Worm (Caenorhabditis elegans) whole organism, midembryonic: ENCODE data around the gene hlh-19.

Experiments
- T22C8.4 ChIP-seq: fragments of 200-800 bp; sonication (Bioruptor generic); IDR thresholded peaks from 2 replicates; pipeline ENCODE4 v1.3.6; 2022; ENCODE audit warnings: missing genetic modification characterization, missing compliant biosample characterization
- cog-1 ChIP-seq: sonication (generic microtip); optimal IDR thresholded peaks from 2 replicates; lab custom pipeline; 2016; ENCODE audit warnings: missing genetic modification characterization, missing compliant biosample characterization
- flt-1 ChIP-seq: fragments of 200-800 bp; sonication (Bioruptor generic); IDR thresholded peaks from 2 replicates; pipeline ENCODE4 v1.3.6; 2022; ENCODE audit warnings: missing genetic modification characterization, missing compliant biosample characterization
- klf-2 ChIP-seq: fragments of 200-800 bp; sonication (Bioruptor generic); conservative IDR thresholded peaks from 2 replicates; pipeline ENCODE4 v1.3.6; 2022; ENCODE audit warnings: missing genetic modification reagents, missing genetic modification characterization, missing compliant biosample characterization
- med-1 ChIP-seq: sonication (generic microtip); optimal IDR thresholded peaks from 2 replicates; lab custom pipeline; 2017; ENCODE audit warnings: missing genetic modification characterization, mild to moderate bottlenecking, missing compliant biosample characterization, antibody characterized with exemption, missing genetic modification reagents; ENCODE audit not compliant: insufficient read depth
- ref-1 ChIP-seq: fragments of 200-800 bp; sonication (Bioruptor generic); conservative IDR thresholded peaks from 2 replicates; pipeline ENCODE4 v1.3.6; 2022; ENCODE audit warnings: missing genetic modification reagents, missing genetic modification characterization, missing compliant biosample characterization
- tab-1 ChIP-seq: fragments of 200-800 bp; sonication (Bioruptor generic); IDR thresholded peaks from 2 replicates; pipeline ENCODE4 v1.3.6; 2022; ENCODE audit warnings: missing genetic modification characterization, missing compliant biosample characterization
- ztf-23 ChIP-seq: fragments of 200-800 bp; sonication (Bioruptor generic); IDR thresholded peaks from 2 replicates; pipeline ENCODE4 v1.3.6; 2022; ENCODE audit warnings: missing genetic modification reagents, missing genetic modification characterization, missing compliant biosample characterization
- ztf-29 ChIP-seq: fragments of 200-800 bp; sonication (Bioruptor generic); IDR thresholded peaks from 2 replicates; pipeline ENCODE4 v1.3.6; 2022; ENCODE audit warnings: missing genetic modification reagents, missing genetic modification characterization, missing compliant biosample characterization

Gene hlh-19

DNA sequence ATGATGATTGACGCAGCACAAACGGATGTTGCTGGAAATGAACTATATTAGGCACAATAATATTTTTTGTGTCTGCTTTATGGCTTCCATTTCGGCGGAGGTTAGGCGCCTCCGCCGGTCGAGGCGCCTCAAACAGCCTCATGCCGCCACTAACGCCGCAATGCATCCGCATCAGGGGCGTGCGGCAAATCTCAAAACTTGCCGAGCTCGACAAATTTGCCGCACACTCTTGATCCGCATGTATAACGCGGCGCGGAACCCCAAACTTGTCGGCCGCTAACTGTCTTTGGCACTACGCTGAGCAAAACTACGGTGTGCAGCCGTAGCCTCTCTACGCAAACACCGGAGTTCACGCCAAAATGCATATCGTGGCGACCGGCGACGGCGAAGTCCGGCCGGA lies 24.7 kb upstream of the hlh-19 start:
- TF ChIP-seq klf-2 (GFP tag; lab: Robert Waterston, UW) (no peak), tab-1 (GFP tag; lab: Robert Waterston, UW) (no peak), med-1 (GFP tag; lab: Kevin White, UChicago) (no peak), ztf-29 (GFP tag; lab: Robert Waterston, UW) (no peak), ref-1 (GFP tag; lab: Robert Waterston, UW) (no peak), cog-1 (tag; lab: Kevin White, UChicago) (no peak), T22C8.4 (no peak), flt-1 (GFP tag; lab: Robert Waterston, UW) (no peak), ztf-23 (GFP tag; lab: Robert Waterston, UW) (no peak)

DNA sequence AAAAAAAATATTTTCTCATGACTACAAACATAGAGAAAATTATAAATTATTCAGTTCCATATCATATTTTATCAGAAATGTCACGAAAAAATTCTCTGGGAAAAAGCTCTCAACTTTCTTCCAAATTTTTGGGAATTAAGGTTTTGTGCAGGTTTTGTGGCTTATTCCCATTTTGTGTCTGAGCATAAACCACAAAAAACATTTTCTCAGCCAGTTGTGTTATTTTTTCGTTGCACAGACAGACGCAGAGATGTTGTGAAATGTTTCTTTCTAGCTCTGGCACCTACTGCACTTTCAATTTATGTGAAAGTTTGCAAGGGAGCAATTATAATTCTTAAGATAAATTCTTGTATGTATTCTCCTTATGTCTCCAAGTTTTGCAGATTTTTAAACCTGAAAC lies 18.0 kb upstream of the hlh-19 start:
- TF ChIP-seq T22C8.4 (no peak), ref-1 (GFP tag; lab: Robert Waterston, UW) (no peak), ztf-29 (GFP tag; lab: Robert Waterston, UW) (no peak), cog-1 (tag; lab: Kevin White, UChicago) (no peak), klf-2 (GFP tag; lab: Robert Waterston, UW) (no peak), flt-1 (GFP tag; lab: Robert Waterston, UW) (no peak), tab-1 (GFP tag; lab: Robert Waterston, UW) (no peak), ztf-23 (GFP tag; lab: Robert Waterston, UW) (no peak), med-1 (GFP tag; lab: Kevin White, UChicago) (no peak)

DNA sequence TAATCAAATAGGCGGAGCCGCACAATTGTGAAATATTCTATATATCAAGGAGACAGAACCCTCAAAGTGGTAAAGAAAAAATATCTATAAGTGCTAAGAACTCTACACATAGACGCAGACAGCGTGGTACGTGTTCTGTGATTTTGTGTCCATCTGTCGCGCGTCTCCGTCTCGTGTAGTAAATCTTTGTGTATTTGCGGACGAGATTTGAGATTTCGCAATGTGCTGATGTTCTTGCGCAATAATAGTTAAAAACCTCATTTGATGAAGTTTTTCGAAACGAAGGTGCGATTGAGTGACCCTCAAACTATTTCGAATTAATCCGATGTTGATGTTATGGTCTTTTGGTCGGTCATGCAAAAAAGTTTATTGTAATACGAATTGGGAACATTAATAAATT lies 16.2 kb upstream of the hlh-19 start:
- TF ChIP-seq T22C8.4: no peak
- TF ChIP-seq tab-1 (GFP tag; lab: Robert Waterston, UW): no peak
- TF ChIP-seq klf-2 (GFP tag; lab: Robert Waterston, UW): no peak
- TF ChIP-seq flt-1 (GFP tag; lab: Robert Waterston, UW): no peak
- TF ChIP-seq cog-1 (tag; lab: Kevin White, UChicago): no peak
- TF ChIP-seq med-1 (GFP tag; lab: Kevin White, UChicago): no peak
- TF ChIP-seq ztf-29 (GFP tag; lab: Robert Waterston, UW): no peak
- no peak for TF ChIP-seq ztf-23 (GFP tag; lab: Robert Waterston, UW)
- no peak for TF ChIP-seq ref-1 (GFP tag; lab: Robert Waterston, UW)

DNA sequence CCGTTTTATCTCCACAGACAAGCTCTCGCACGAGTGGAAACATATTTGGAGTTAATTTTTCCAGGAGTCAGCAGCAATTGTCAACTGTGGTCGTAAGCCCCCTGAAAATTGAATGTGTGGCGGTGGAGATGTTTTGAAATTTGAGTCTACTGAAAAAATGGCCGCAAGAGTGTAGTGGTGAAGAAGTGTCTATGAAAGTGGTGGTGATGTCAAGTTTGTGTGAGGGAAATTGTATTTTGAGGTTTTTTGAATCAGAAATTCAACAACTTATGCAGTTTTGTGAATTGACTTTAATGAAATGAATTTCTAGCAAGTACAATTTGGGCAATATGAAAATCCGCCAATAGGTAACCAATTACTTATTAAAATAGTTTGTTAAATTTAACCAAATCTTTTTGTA lies 15.5 kb upstream of the hlh-19 start, which contains the start of gene mrp-2:
TSS of gene mrp-2 (minus strand) at position 101 of the 400 bp plus-strand sequence.
- TF ChIP-seq tab-1 (GFP tag; lab: Robert Waterston, UW): no peak
- no peak for TF ChIP-seq ztf-23 (GFP tag; lab: Robert Waterston, UW)
- TF ChIP-seq ref-1 (GFP tag; lab: Robert Waterston, UW): no peak
- TF ChIP-seq flt-1 (GFP tag; lab: Robert Waterston, UW): no peak
- no peak for TF ChIP-seq T22C8.4
- no peak for TF ChIP-seq klf-2 (GFP tag; lab: Robert Waterston, UW)
- TF ChIP-seq cog-1 (tag; lab: Kevin White, UChicago): no peak
- TF ChIP-seq ztf-29 (GFP tag; lab: Robert Waterston, UW): no peak
- TF ChIP-seq med-1 (GFP tag; lab: Kevin White, UChicago): no peak

DNA sequence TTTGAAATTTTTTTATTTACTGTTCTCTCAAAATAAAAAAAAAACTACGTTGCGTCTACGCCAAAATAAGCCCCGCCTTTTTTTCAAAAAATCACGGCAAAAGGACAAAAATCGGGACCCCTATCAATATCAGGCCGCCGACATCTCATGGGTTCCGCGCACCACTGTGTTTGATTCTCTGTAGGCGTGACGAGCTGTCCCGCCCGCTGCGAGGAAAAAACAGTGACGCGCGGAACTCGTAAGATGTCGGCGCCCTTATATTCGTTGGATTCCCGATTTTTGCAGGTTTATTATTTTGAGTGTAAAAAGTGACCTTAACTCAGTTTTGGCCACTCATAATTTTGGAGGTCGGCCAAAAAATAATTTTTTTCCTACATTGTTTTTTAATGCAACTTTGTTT lies 14.3 kb upstream of the hlh-19 start:
- TF ChIP-seq flt-1 (GFP tag; lab: Robert Waterston, UW) (no peak), ztf-23 (GFP tag; lab: Robert Waterston, UW) (no peak), ztf-29 (GFP tag; lab: Robert Waterston, UW) (no peak), T22C8.4 (no peak), med-1 (GFP tag; lab: Kevin White, UChicago) (no peak), cog-1 (tag; lab: Kevin White, UChicago) (no peak), ref-1 (GFP tag; lab: Robert Waterston, UW) (no peak), tab-1 (GFP tag; lab: Robert Waterston, UW) (no peak), klf-2 (GFP tag; lab: Robert Waterston, UW) (no peak)

DNA sequence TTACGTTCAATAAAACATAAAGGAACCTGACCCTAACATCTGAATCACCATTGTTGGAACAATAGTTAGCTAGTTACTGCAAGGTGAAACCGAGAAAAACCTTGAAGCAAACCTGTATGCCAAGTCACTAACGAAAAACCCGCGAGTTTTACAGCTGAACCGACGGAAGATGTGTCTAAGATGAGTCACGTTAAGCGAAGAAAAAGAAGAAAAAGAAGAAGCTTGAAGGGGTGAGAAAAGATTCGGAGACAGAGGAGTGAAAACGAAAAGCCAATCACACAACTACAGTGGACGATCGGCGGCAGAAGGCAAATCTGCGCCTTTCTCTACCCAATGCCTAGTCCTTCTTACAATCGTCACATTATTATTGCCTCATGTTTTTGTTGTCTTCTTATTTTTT lies 762 bp upstream of the hlh-19 start, which contains the start of gene nas-38:
TSS of gene nas-38 (plus strand) at position 301 of the 400 bp plus-strand sequence.
- no peak for TF ChIP-seq med-1 (GFP tag; lab: Kevin White, UChicago)
- no peak for TF ChIP-seq klf-2 (GFP tag; lab: Robert Waterston, UW)
- no peak for TF ChIP-seq ref-1 (GFP tag; lab: Robert Waterston, UW)
- no peak for TF ChIP-seq tab-1 (GFP tag; lab: Robert Waterston, UW)

DNA sequence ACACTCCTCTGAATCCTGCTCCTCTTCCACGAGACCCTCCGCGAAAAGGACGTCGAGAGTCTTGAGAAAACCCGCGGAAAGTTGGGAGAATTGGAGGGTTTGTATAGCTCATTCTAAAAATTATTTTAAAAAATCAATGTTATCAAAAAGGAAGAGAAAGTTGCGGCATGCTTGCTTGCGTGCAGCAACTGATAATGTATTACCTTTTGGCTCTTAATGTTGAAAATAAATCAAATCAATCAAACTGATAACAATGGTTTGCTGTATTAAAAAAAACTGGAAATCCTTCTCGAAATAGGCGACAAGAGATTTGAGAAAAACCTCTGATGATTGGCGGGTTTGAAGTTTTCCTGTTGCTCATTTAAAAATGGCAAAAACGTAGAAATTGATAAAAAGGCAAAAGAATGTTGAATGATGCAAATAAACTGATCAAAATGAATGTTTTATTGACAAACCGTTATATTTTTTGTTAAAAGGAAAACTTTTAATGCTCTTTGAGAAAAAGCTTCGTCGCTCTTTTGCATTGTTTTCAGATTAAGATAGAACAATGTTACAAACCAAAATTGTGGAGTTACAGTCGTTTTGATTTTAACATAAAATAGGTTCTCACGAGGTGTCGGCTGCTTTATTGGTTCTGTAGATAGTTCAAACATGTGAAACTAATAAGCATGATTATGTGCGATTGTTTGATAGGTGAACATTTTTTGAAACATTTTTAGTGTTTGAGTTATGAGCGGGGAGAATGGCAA lies 1.9 kb downstream of the hlh-19 start:
- TF ChIP-seq ztf-23 (GFP tag; lab: Robert Waterston, UW) (no peak), tab-1 (GFP tag; lab: Robert Waterston, UW) (no peak), klf-2 (GFP tag; lab: Robert Waterston, UW) (no peak), ztf-29 (GFP tag; lab: Robert Waterston, UW) (no peak), T22C8.4 (no peak), med-1 (GFP tag; lab: Kevin White, UChicago) (no peak), ref-1 (GFP tag; lab: Robert Waterston, UW) (no peak), flt-1 (GFP tag; lab: Robert Waterston, UW) (no peak), cog-1 (tag; lab: Kevin White, UChicago) (no peak)

DNA sequence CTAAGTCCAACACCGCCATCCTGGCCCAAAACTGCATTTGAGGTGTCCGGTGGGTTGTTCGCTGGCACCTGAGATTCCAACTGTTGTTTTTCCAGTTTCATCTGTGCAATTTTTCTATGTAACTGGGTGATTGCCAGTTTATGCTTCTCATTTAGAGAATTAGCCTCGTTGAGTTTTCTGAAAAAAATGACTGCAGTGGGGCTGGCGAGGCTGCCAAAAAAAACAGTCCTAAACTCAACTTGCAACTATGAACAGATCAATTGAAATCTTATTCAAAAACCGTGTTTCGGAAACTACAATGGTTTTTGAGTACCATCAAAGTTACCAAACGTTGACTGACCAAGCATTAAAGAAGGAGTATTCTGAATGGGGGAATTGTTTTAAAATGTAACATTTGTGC lies 3.2 kb downstream of the hlh-19 start, which contains the start of gene F57C12.6:
TSS of gene F57C12.6 (minus strand) at position 101 of the 400 bp plus-strand sequence.
- TF ChIP-seq flt-1 (GFP tag; lab: Robert Waterston, UW): no peak
- no peak for TF ChIP-seq T22C8.4
- TF ChIP-seq ref-1 (GFP tag; lab: Robert Waterston, UW): no peak
- no peak for TF ChIP-seq ztf-29 (GFP tag; lab: Robert Waterston, UW)
- TF ChIP-seq klf-2 (GFP tag; lab: Robert Waterston, UW): no peak
- TF ChIP-seq cog-1 (tag; lab: Kevin White, UChicago): no peak
- TF ChIP-seq ztf-23 (GFP tag; lab: Robert Waterston, UW): no peak
- no peak for TF ChIP-seq tab-1 (GFP tag; lab: Robert Waterston, UW)
- no peak for TF ChIP-seq med-1 (GFP tag; lab: Kevin White, UChicago)
